Fruit fly (Drosophila melanogaster): Measurements from ENCODE around the gene Tmtc1.

dm6 chr2L:2752460-2753411, 75.2 kb downstream of the Tmtc1 start, which contains the start of gene Pgk:
- TF ChIP-seq pan (optimal IDR thresholded peaks at IDR 0.05) (no peak), psq (optimal IDR thresholded peaks at IDR 0.05) (peak; percentile 84), CG8478 (optimal IDR thresholded peaks at IDR 0.05) (no peak), usp (GFP tag; optimal IDR thresholded peaks at IDR 0.05) (no peak)

All from whole organism.